Fruit fly (Drosophila melanogaster): ENCODE results near the gene Acbp1.
A peak's percentile ranks its signal among the peaks of the same experiment; 100 is the strongest.

Acbp1 gene

dm6 chr2L:8170600-8171182 lies 8.4 kb upstream of the Acbp1 start:
- no peak for TF ChIP-seq CG17801 (GFP tag; optimal IDR thresholded peaks at IDR 0.05; ENCODE audit: partially characterized antibody)

- TF ChIP-seq CG17801 (GFP tag; optimal IDR thresholded peaks at IDR 0.05; ENCODE audit: partially characterized antibody) = no peak
These were observed 5.8 kb upstream of the Acbp1 start for dm6 chr2L:8168075-8168474.

- TF ChIP-seq CG17801 (GFP tag; optimal IDR thresholded peaks at IDR 0.05; ENCODE audit: partially characterized antibody) = no peak
These were observed 3.7 kb upstream of the Acbp1 start for dm6 chr2L:8165800-8166576.

dm6 chr2L:8164219-8164618 lies 2.0 kb upstream of the Acbp1 start:
- TF ChIP-seq CG17801 (GFP tag; optimal IDR thresholded peaks at IDR 0.05; ENCODE audit: partially characterized antibody) = no peak

dm6 chr2L:8163588-8164166 lies 1.4 kb upstream of the Acbp1 start:
- peak; percentile 11 for TF ChIP-seq CG17801 (GFP tag; optimal IDR thresholded peaks at IDR 0.05; ENCODE audit: partially characterized antibody)

- no peak for TF ChIP-seq CG17801 (GFP tag; optimal IDR thresholded peaks at IDR 0.05; ENCODE audit: partially characterized antibody)
These were observed 736 bp upstream of the Acbp1 start, which contains the start of gene Piezo for dm6 chr2L:8163025-8163351. TSS of gene Piezo (plus strand) at chr2L:8163073.

- no peak for TF ChIP-seq CG17801 (GFP tag; optimal IDR thresholded peaks at IDR 0.05; ENCODE audit: partially characterized antibody)
These were observed 302 bp downstream of the Acbp1 start for dm6 chr2L:8161994-8162306.

dm6 chr2L:8159498-8159897 lies 2.8 kb downstream of the Acbp1 start, which contains the start of the genes PAPLA1 and Rbsn-5:
TSS of gene PAPLA1 (minus strand) at chr2L:8159638.
TSS of gene Rbsn-5 (plus strand) at chr2L:8159832.
- peak; percentile 92 for TF ChIP-seq CG17801 (GFP tag; optimal IDR thresholded peaks at IDR 0.05; ENCODE audit: partially characterized antibody)

- no peak for TF ChIP-seq CG17801 (GFP tag; optimal IDR thresholded peaks at IDR 0.05; ENCODE audit: partially characterized antibody)
These were observed 5.1 kb downstream of the Acbp1 start for dm6 chr2L:8157166-8157565.

- TF ChIP-seq CG17801 (GFP tag; optimal IDR thresholded peaks at IDR 0.05; ENCODE audit: partially characterized antibody) = peak; percentile 65
These were observed 5.6 kb downstream of the Acbp1 start for dm6 chr2L:8156682-8157081.

- no peak for TF ChIP-seq CG17801 (GFP tag; optimal IDR thresholded peaks at IDR 0.05; ENCODE audit: partially characterized antibody)
These were observed 13.7 kb downstream of the Acbp1 start for dm6 chr2L:8148514-8149085.

- no peak for TF ChIP-seq CG17801 (GFP tag; optimal IDR thresholded peaks at IDR 0.05; ENCODE audit: partially characterized antibody)
These were observed 15.1 kb downstream of the Acbp1 start, which contains the start of gene CG31606 for dm6 chr2L:8146994-8147661. TSS of gene CG31606 (plus strand) at chr2L:8147611.

dm6 chr2L:8145067-8145808 lies 17.0 kb downstream of the Acbp1 start, which contains the start of the genes CG42763 and CG43394:
TSS of gene CG42763 (minus strand) at chr2L:8145107.
TSS of gene CG43394 (plus strand) at chr2L:8145758.
- TF ChIP-seq CG17801 (GFP tag; optimal IDR thresholded peaks at IDR 0.05; ENCODE audit: partially characterized antibody) = no peak

- no peak for TF ChIP-seq CG17801 (GFP tag; optimal IDR thresholded peaks at IDR 0.05; ENCODE audit: partially characterized antibody)
These were observed 18.3 kb downstream of the Acbp1 start, which contains the start of gene CG42762 for dm6 chr2L:8143947-8144346. TSS of gene CG42762 (minus strand) at chr2L:8144047.

Data from ovary, adult (tissue).